Worm (Caenorhabditis elegans): ENCODE measurements around the gene gpr-1.

gpr-1 gene

ce11 chrIII:8616587-8616986 is 12.1 kb upstream of the gpr-1 start, which contains the start of gene C06E1.11:
Gene C06E1.11 (minus strand): TSS chrIII:8616687.
- no peak for TF ChIP-seq unc-62 (GFP tag; optimal IDR thresholded peaks at IDR 0.05)

ce11 chrIII:8618412-8618960 is 10.2 kb upstream of the gpr-1 start, which contains the start of gene C13G5.2:
Gene C13G5.2 (minus strand): TSS chrIII:8618462.
- no peak for TF ChIP-seq unc-62 (GFP tag; optimal IDR thresholded peaks at IDR 0.05)

ce11 chrIII:8620259-8620658 is 8.5 kb upstream of the gpr-1 start:
- TF ChIP-seq unc-62 (GFP tag; optimal IDR thresholded peaks at IDR 0.05), result no peak

ce11 chrIII:8621002-8621401 is 7.7 kb upstream of the gpr-1 start:
- TF ChIP-seq unc-62 (GFP tag; optimal IDR thresholded peaks at IDR 0.05), result no peak

- TF ChIP-seq unc-62 (GFP tag; optimal IDR thresholded peaks at IDR 0.05), result no peak
Observed at ce11 chrIII:8621982-8622381, 6.8 kb upstream of the gpr-1 start.

ce11 chrIII:8622435-8622834 is 6.3 kb upstream of the gpr-1 start, which contains the start of gene ceh-16:
Gene ceh-16 (plus strand): TSS chrIII:8622735.
- TF ChIP-seq unc-62 (GFP tag; optimal IDR thresholded peaks at IDR 0.05), result no peak

ce11 chrIII:8625125-8625524 is 3.6 kb upstream of the gpr-1 start:
- no peak for TF ChIP-seq unc-62 (GFP tag; optimal IDR thresholded peaks at IDR 0.05)

ce11 chrIII:8630833-8631232 is 2.1 kb downstream of the gpr-1 start, which contains the start of gene dnj-10:
Gene dnj-10 (plus strand): TSS chrIII:8631165.
- no peak for TF ChIP-seq unc-62 (GFP tag; optimal IDR thresholded peaks at IDR 0.05)

ce11 chrIII:8636803-8637202 is 8.1 kb downstream of the gpr-1 start:
- TF ChIP-seq unc-62 (GFP tag; optimal IDR thresholded peaks at IDR 0.05), result no peak

ce11 chrIII:8639188-8639795 is 10.6 kb downstream of the gpr-1 start, which contains the start of gene fip-1:
Gene fip-1 (plus strand): TSS chrIII:8639745.
- no peak for TF ChIP-seq unc-62 (GFP tag; optimal IDR thresholded peaks at IDR 0.05)

- TF ChIP-seq unc-62 (GFP tag; optimal IDR thresholded peaks at IDR 0.05), result no peak
Observed at ce11 chrIII:8643639-8644038, 14.9 kb downstream of the gpr-1 start, which contains the start of gene twk-7. Gene twk-7 (minus strand): TSS chrIII:8643739.

ce11 chrIII:8646021-8646420 is 17.3 kb downstream of the gpr-1 start:
- no peak for TF ChIP-seq unc-62 (GFP tag; optimal IDR thresholded peaks at IDR 0.05)

ce11 chrIII:8648589-8648988 is 19.9 kb downstream of the gpr-1 start, which contains the start of gene F22B7.3:
Gene F22B7.3 (plus strand): TSS chrIII:8648889.
- no peak for TF ChIP-seq unc-62 (GFP tag; optimal IDR thresholded peaks at IDR 0.05)

- no peak for TF ChIP-seq unc-62 (GFP tag; optimal IDR thresholded peaks at IDR 0.05)
Observed at ce11 chrIII:8650235-8650817, 21.6 kb downstream of the gpr-1 start, which contains the start of gene flp-23. Gene flp-23 (plus strand): TSS chrIII:8650767.

- no peak for TF ChIP-seq unc-62 (GFP tag; optimal IDR thresholded peaks at IDR 0.05)
Observed at ce11 chrIII:8652112-8652694, 23.5 kb downstream of the gpr-1 start.

ce11 chrIII:8652922-8653321 is 24.2 kb downstream of the gpr-1 start:
- TF ChIP-seq unc-62 (GFP tag; optimal IDR thresholded peaks at IDR 0.05), result no peak

Measured in whole organism, dauer.